Worm (Caenorhabditis elegans) whole organism, L3 larva: ENCODE results near the gene gst-3.

Source experiments
- R02D3.7 ChIP-seq: fragments of 150-350 bp; optimal IDR thresholded peaks from 2 replicates; lab custom pipeline; 2014; ENCODE audit warnings: missing biosample characterization, missing genetic modification characterization
- elt-3 ChIP-seq, 3 experiments: fragments of 150-350 bp in 1 of 3; sonication (generic microtip) in 2 of 3; optimal IDR thresholded peaks; 2 replicates in 2 of 3; 4 replicates in 1 of 3; lab custom pipeline; 2014 to 2017; ENCODE audit warnings: missing biosample characterization in 3 of 3, missing genetic modification characterization in 3 of 3
- nfya-1 ChIP-seq: sonication (generic microtip); optimal IDR thresholded peaks from 2 replicates; lab custom pipeline; 2017; ENCODE audit warnings: missing genetic modification characterization, mild to moderate bottlenecking, missing compliant biosample characterization, antibody characterized with exemption, moderate library complexity; ENCODE audit not compliant: insufficient read depth
- unc-39 ChIP-seq: sonication (generic microtip); optimal IDR thresholded peaks from 4 replicates; lab custom pipeline; 2017; ENCODE audit warnings: missing biosample characterization, missing genetic modification characterization
- zag-1 ChIP-seq: fragments of 150-350 bp; optimal IDR thresholded peaks from 2 replicates; lab custom pipeline; 2014; ENCODE audit warnings: missing biosample characterization, missing genetic modification characterization

DNA sequence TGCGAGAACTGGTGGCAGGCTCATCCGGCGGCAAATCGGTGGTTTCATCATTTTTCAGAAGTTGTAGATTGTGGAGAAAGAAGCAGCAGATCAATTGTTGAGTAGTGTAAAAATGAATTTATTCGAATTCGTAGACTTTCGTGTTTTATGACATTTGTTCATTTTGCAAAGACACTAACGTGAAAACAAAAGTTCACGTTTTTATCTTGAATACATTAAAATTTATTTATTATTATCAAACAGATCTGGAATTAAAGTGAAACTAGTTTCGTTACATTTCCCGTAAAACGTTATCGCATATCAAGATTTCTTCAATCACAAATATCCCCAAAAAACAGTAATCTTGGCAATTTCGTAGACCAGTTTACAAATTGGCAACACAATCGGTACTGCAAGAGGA is 6.8 kb upstream of the gst-3 start, which contains the start of gene T14G10.8:
- no peak for TF ChIP-seq nfya-1 (tag; lab: Kevin White, UChicago)
- TF ChIP-seq zag-1 (tag; lab: Kevin White, UChicago): no peak
- TF ChIP-seq unc-39 (tag; lab: Kevin White, UChicago): no peak
- TF ChIP-seq elt-3 (tag; optimal IDR thresholded peaks at IDR 0.05; lab: Kevin White, UChicago): no peak
- no peak for TF ChIP-seq R02D3.7 (tag; lab: Kevin White, UChicago)
